Fruit fly (Drosophila melanogaster): ENCODE data around the gene CG11029.
A peak's percentile ranks its signal among the peaks of the same experiment; 100 is the strongest.

The CG11029 gene

dm6 chr2L:5723859-5724475 lies 22.0 kb upstream of the CG11029 start (continued):
- no peak for TF ChIP-seq ftz-f1 (GFP tag; optimal IDR thresholded peaks at IDR 0.05)
- 0 out of 2 replicates have a peak, but pooled peaks have one; percentile 30 for TF ChIP-seq Drgx (GFP tag; IDR thresholded peaks at IDR 0.05)
- peak; percentile 40 for TF ChIP-seq zen (tag; optimal IDR thresholded peaks at IDR 0.05)
- TF ChIP-seq CG8924 (tag; optimal IDR thresholded peaks at IDR 0.05), result no peak
- peak; percentile 55 for TF ChIP-seq Opbp (GFP tag; IDR thresholded peaks at IDR 0.05; ENCODE audit: partially characterized antibody)
- no peak for TF ChIP-seq Hand (GFP tag; optimal IDR thresholded peaks at IDR 0.05)
- TF ChIP-seq Dref (GFP tag; IDR thresholded peaks at IDR 0.05), result peak; percentile 48
- TF ChIP-seq cas (GFP tag; IDR thresholded peaks at IDR 0.05), result no peak
- peak; percentile 2 for TF ChIP-seq HHEX (GFP tag; optimal IDR thresholded peaks at IDR 0.05)
- peak; percentile 29; the same call in 1 of the 2 replicates for TF ChIP-seq Bgb (GFP tag; IDR thresholded peaks at IDR 0.05; ENCODE audit: partially characterized antibody)
- TF ChIP-seq Awh (GFP tag; IDR thresholded peaks at IDR 0.05), result no peak
- no peak for TF ChIP-seq Xrp1 (GFP tag; IDR thresholded peaks at IDR 0.05)
- peak; percentile 39 for TF ChIP-seq CG42726 (GFP tag; IDR thresholded peaks at IDR 0.05; ENCODE audit: partially characterized antibody)
- TF ChIP-seq trem (tag; optimal IDR thresholded peaks at IDR 0.05), result peak; percentile 49
- TF ChIP-seq CG31224 (GFP tag; IDR thresholded peaks at IDR 0.05), result no peak

- TF ChIP-seq CG9797 (GFP tag; optimal IDR thresholded peaks at IDR 0.05), result no peak
- no peak for TF ChIP-seq gcm (GFP tag; optimal IDR thresholded peaks at IDR 0.05)
- no peak for TF ChIP-seq ro (GFP tag; IDR thresholded peaks at IDR 0.05)
- TF ChIP-seq Dip3 (GFP tag; optimal IDR thresholded peaks at IDR 0.05), result no peak
- TF ChIP-seq CG15479 (GFP tag; optimal IDR thresholded peaks at IDR 0.05), result peak; percentile 54
- no peak for TF ChIP-seq CG7928 (GFP tag; optimal IDR thresholded peaks at IDR 0.05)
- TF ChIP-seq CG11398 (GFP tag; optimal IDR thresholded peaks at IDR 0.05), result no peak
- no peak for TF ChIP-seq corto (GFP tag; optimal IDR thresholded peaks at IDR 0.05)
- TF ChIP-seq ci (GFP tag; IDR thresholded peaks at IDR 0.05), result 0 out of 3 replicates have a peak, but pooled peaks have one; percentile 37
- TF ChIP-seq CG6254 (GFP tag; optimal IDR thresholded peaks at IDR 0.05), result peak; percentile 20
- TF ChIP-seq Camta (GFP tag; optimal IDR thresholded peaks at IDR 0.05), result no peak
- no peak for TF ChIP-seq sug (tag; optimal IDR thresholded peaks at IDR 0.05)
- TF ChIP-seq CG8290 (GFP tag; optimal IDR thresholded peaks at IDR 0.05), result no peak
- no peak for TF ChIP-seq CG8290 (tag; optimal IDR thresholded peaks at IDR 0.05)
- no peak for TF ChIP-seq Myb (GFP tag; optimal IDR thresholded peaks at IDR 0.05)
- TF ChIP-seq CrebB (tag; optimal IDR thresholded peaks at IDR 0.05), result peak; percentile 20
- TF ChIP-seq zfh2 (GFP tag; optimal IDR thresholded peaks at IDR 0.05), result no peak
- TF ChIP-seq dmrt11E (tag; optimal IDR thresholded peaks at IDR 0.05), result no peak
- TF ChIP-seq mirr (GFP tag; optimal IDR thresholded peaks at IDR 0.05), result no peak
- TF ChIP-seq grau (tag; optimal IDR thresholded peaks at IDR 0.05), result no peak
- TF ChIP-seq CG18599 (GFP tag; optimal IDR thresholded peaks at IDR 0.05), result no peak
- no peak for TF ChIP-seq HmgD (GFP tag; optimal IDR thresholded peaks at IDR 0.05)
- TF ChIP-seq dmrt99B (tag; optimal IDR thresholded peaks at IDR 0.05), result no peak
- no peak for TF ChIP-seq CG9876 (GFP tag; optimal IDR thresholded peaks at IDR 0.05)
- TF ChIP-seq CG12071 (GFP tag; optimal IDR thresholded peaks at IDR 0.05), result no peak
- TF ChIP-seq CG32532 (GFP tag; IDR thresholded peaks at IDR 0.05), result no peak
- peak; percentile 31 for TF ChIP-seq CG33213 (GFP tag; optimal IDR thresholded peaks at IDR 0.05)
- no peak for TF ChIP-seq Awh (GFP tag; IDR thresholded peaks at IDR 0.05)
- TF ChIP-seq CG17361 (GFP tag; IDR thresholded peaks at IDR 0.05), result no peak
- no peak for TF ChIP-seq CG3726 (GFP tag; IDR thresholded peaks at IDR 0.05)
- TF ChIP-seq mld (GFP tag; IDR thresholded peaks at IDR 0.05; ENCODE audit: partially characterized antibody), result peak; percentile 99
- peak; percentile 100 for TF ChIP-seq Bgb (GFP tag; IDR thresholded peaks at IDR 0.05; ENCODE audit: partially characterized antibody)
- peak; percentile 65; the same call in 1 of the 2 replicates for TF ChIP-seq NFAT (GFP tag; IDR thresholded peaks at IDR 0.05)
- no peak for TF ChIP-seq pnt (GFP tag; optimal IDR thresholded peaks at IDR 0.05)
- peak; percentile 26 for TF ChIP-seq CG10267 (tag; optimal IDR thresholded peaks at IDR 0.05)
- no peak for TF ChIP-seq cato (GFP tag; optimal IDR thresholded peaks at IDR 0.05; ENCODE audit: borderline replicate concordance)
Observed at dm6 chr2L:5724521-5725023, 21.4 kb upstream of the CG11029 start, which contains the start of gene CG11030. CG11030 (plus strand) TSS chr2L:5724656.

Data from whole organism, embryonic.